Fruit fly (Drosophila melanogaster): ENCODE measurements around the gene CG12511.

DNA sequence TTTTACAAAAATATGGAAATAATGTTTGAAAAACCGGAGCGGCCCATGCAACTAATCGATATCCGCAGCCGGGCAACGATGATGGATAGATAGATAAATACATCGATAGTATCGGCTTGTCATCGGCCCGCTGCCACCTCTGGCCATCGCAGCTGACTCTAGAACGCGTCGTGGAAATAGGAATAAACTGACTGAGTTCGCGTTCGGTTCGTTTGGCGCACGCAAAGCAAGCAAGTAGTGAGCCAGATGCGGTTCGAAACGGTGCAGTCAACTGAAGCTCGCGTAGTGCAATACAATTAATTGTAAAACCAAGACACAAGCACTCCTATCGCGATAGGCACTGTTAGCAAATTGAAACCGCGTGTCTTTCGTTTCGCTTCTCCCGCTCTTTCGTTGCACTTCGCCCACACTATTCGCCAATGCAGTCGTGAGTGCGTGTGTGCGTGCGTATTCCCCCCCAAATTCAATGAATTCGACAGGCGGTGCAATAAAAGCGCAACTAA lies 46.2 kb downstream of the CG12511 start, which contains the start of gene CG11030:
- TF ChIP-seq CG8478 (optimal IDR thresholded peaks at IDR 0.05) (no peak), CTCF (optimal IDR thresholded peaks at IDR 0.05) (peak; percentile 13 to 30)

Measured in S2 (cell line).